Worm (Caenorhabditis elegans): Measurements from ENCODE around the gene mboa-2.

Gene mboa-2

DNA sequence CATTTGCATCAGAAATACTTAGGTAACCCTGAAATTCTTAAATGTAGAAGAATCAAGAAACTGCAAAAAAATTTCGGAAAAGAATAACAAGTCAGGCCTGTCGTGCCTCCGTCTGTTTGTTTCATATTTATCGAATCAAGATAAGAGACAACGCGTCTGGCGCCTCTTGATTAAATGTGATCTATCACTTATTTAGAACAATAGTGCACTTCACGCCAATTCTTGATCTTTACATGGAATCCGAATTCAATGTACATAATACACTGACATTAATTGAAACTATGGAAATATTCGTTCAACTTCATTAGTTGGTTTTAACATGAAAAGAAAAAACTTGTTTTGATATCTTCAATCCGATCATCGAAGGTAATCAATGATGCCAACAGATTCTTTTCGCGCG is at the start of gene mboa-2:
mboa-2 (minus strand) TSS at position 28 of the 400 bp plus-strand sequence.
- TF ChIP-seq nhr-43 (tag; optimal IDR thresholded peaks at IDR 0.05; ENCODE audit: poor library complexity, severe bottlenecking) (peak; percentile 49), nfya-1 (tag; optimal IDR thresholded peaks at IDR 0.05; ENCODE audit: insufficient read depth) (peak; percentile 10), lsy-12 (tag; optimal IDR thresholded peaks at IDR 0.05) (no peak), nhr-25 (tag; optimal IDR thresholded peaks at IDR 0.05) (peak; percentile 54), eor-1 (tag; optimal IDR thresholded peaks at IDR 0.05) (no peak), ceh-82 (tag; optimal IDR thresholded peaks at IDR 0.05) (peak; percentile 22), elt-1 (tag; optimal IDR thresholded peaks at IDR 0.05) (peak; percentile 42), elt-2 (tag; optimal IDR thresholded peaks at IDR 0.05) (peak; percentile 60), pqm-1 (tag; optimal IDR thresholded peaks at IDR 0.05) (peak; percentile 15), tbx-2 (tag; optimal IDR thresholded peaks at IDR 0.05) (no peak), sea-2 (GFP tag; optimal IDR thresholded peaks at IDR 0.05) (no peak), ama-1 (optimal IDR thresholded peaks at IDR 0.05) (peak; percentile 11), ceh-28 (tag; optimal IDR thresholded peaks at IDR 0.05) (peak; percentile 1), mdl-1 (tag; optimal IDR thresholded peaks at IDR 0.05) (no peak)

DNA sequence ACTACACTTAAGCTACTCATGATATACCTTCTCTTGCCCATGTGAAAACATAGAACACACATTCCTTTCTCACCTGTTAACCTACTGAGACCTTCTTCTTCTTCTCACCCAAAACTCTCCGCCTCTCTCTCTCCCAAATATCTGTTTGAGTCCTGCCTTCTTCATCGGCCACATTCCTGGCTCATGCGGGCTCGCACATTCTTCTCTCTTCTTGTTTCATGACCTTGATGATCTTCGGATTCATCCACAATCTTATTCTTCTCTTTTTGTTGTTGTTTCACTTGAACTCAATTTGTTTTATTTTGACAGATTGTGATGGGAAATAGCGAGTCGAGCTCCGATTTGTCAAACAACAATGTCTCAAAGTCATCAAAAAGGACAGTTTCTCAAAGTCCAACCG is 49.6 kb upstream of the mboa-2 start, which contains the start of gene T19C4.5:
T19C4.5 (plus strand) TSS at position 308 of the 400 bp plus-strand sequence.
- TF ChIP-seq nhr-25 (tag; optimal IDR thresholded peaks at IDR 0.05) (no peak), ztf-4 (tag; optimal IDR thresholded peaks at IDR 0.05) (no peak), pha-4 (tag; optimal IDR thresholded peaks at IDR 0.05) (no peak), nhr-77 (tag; optimal IDR thresholded peaks at IDR 0.05) (no peak), egl-5 (tag; optimal IDR thresholded peaks at IDR 0.05) (no peak), zag-1 (tag; optimal IDR thresholded peaks at IDR 0.05) (no peak), sea-2 (GFP tag; optimal IDR thresholded peaks at IDR 0.05) (no peak), skn-1 (tag; optimal IDR thresholded peaks at IDR 0.05) (no peak), ceh-82 (tag; optimal IDR thresholded peaks at IDR 0.05) (no peak), tbx-2 (tag; optimal IDR thresholded peaks at IDR 0.05) (no peak), fkh-10 (GFP tag; optimal IDR thresholded peaks at IDR 0.05) (no peak), R02D3.7 (tag; optimal IDR thresholded peaks at IDR 0.05) (no peak)

DNA sequence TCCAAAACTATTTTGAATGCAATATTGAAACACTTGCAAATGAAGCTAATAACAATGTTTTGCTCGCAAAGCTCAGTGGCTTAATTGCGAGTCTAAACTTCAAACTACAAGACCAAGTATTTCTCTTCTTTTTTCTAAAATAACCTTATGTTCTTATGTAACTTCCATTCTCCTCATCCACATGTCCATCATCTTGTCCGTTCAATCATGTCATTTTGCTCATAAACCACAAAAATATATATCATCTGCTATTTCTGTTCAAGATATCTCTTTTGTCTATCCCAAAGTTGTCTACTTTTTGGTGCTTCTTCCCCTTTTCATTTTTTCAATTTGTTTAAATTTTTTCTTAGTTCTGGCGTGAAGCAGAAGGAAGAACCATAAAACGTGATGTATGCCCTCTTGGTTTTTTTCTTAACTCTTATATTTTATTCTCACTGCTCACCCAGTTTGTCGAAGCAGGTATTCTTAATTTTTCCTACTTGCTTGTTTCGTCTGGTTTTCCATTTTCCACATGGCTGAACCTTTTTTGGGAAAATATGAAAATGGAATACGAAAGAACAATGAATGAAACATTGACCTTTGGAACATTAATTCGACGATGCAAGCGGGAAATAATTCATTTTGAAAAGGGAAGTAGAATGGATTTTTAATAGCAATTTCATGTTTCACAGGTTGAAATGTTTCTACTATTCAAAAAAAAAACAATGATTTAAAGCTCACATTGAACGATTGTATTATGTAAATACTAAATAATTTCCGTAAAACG is 48.5 kb upstream of the mboa-2 start:
- TF ChIP-seq nhr-12 (tag; optimal IDR thresholded peaks at IDR 0.05): no peak
- TF ChIP-seq nhr-237 (tag; optimal IDR thresholded peaks at IDR 0.05): no peak
- no peak for TF ChIP-seq mdl-1 (tag; optimal IDR thresholded peaks at IDR 0.05)
- TF ChIP-seq egl-5 (tag; optimal IDR thresholded peaks at IDR 0.05): no peak
- no peak for TF ChIP-seq zag-1 (tag; optimal IDR thresholded peaks at IDR 0.05)
- TF ChIP-seq lin-15B (tag; optimal IDR thresholded peaks at IDR 0.05): no peak
- no peak for TF ChIP-seq ZK546.5 (tag; optimal IDR thresholded peaks at IDR 0.05)
- no peak for TF ChIP-seq pqm-1 (tag; optimal IDR thresholded peaks at IDR 0.05)
- no peak for TF ChIP-seq R02D3.7 (tag; optimal IDR thresholded peaks at IDR 0.05)
- TF ChIP-seq nhr-77 (tag; optimal IDR thresholded peaks at IDR 0.05): no peak
- TF ChIP-seq snpc-4 (tag; optimal IDR thresholded peaks at IDR 0.05): no peak
- TF ChIP-seq ceh-82 (tag; optimal IDR thresholded peaks at IDR 0.05): no peak
- TF ChIP-seq ceh-28 (tag; optimal IDR thresholded peaks at IDR 0.05): no peak

DNA sequence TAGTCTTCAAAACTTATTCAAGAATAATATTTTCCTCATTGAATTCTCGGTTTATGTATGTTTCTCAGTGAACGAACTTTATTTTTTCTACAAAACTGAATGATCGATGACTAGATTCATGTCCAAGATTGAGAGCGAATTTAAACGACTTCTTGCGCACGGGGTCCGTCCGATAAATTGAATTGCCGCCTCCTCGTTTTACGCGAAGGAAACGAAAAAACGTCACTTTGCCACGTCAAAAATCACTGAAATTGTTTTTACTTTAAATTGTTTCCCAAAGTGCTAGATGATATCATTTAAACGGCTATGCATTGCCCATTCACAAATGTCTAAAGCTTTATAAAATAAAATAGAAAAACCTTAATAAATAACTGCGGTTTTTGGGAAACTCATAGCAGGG is 45.5 kb upstream of the mboa-2 start:
- peak; percentile 60 for TF ChIP-seq fkh-10 (GFP tag; optimal IDR thresholded peaks at IDR 0.05)
- no peak for TF ChIP-seq nhr-76 (tag; optimal IDR thresholded peaks at IDR 0.05)
- TF ChIP-seq nhr-43 (tag; optimal IDR thresholded peaks at IDR 0.05; ENCODE audit: poor library complexity, severe bottlenecking): no peak
- no peak for TF ChIP-seq ztf-11 (tag; optimal IDR thresholded peaks at IDR 0.05)

DNA sequence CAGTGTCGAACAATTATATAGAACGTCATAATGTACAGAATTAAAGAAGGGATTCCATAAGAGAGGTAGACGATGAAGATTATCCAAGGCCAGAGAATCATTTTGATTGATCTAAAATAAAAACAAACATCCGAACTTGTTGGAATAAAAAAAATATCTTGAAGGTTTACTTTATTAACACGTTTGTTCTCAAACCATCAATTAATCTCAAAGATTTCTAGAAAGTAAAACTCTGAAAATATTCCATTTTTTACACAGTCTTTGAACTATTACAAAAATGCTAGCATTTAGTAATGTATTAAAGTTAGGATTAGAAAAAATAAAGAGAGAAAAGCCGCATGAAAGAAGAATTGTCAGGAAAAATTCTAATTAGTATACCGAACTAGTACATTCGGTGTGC is 42.2 kb upstream of the mboa-2 start, which contains the start of gene srg-40:
srg-40 (minus strand) TSS at position 101 of the 400 bp plus-strand sequence.
- TF ChIP-seq snpc-4 (tag; optimal IDR thresholded peaks at IDR 0.05) (no peak), hmg-11 (tag; optimal IDR thresholded peaks at IDR 0.05) (no peak), lin-15B (tag; optimal IDR thresholded peaks at IDR 0.05) (no peak), lsy-12 (tag; optimal IDR thresholded peaks at IDR 0.05) (no peak), ztf-4 (tag; optimal IDR thresholded peaks at IDR 0.05) (no peak), nhr-237 (tag; optimal IDR thresholded peaks at IDR 0.05) (no peak), zag-1 (tag; optimal IDR thresholded peaks at IDR 0.05) (no peak), egl-27 (tag; optimal IDR thresholded peaks at IDR 0.05) (no peak), nhr-12 (tag; optimal IDR thresholded peaks at IDR 0.05) (no peak), fos-1 (tag; optimal IDR thresholded peaks at IDR 0.05) (no peak), unc-39 (tag; optimal IDR thresholded peaks at IDR 0.05) (no peak), nhr-11 (tag; optimal IDR thresholded peaks at IDR 0.05) (no peak), aly-2 (tag; optimal IDR thresholded peaks at IDR 0.05) (no peak), eor-1 (tag; optimal IDR thresholded peaks at IDR 0.05) (no peak), unc-62 (GFP tag; optimal IDR thresholded peaks at IDR 0.05) (no peak), ceh-28 (tag; optimal IDR thresholded peaks at IDR 0.05) (no peak), daf-12 (tag; optimal IDR thresholded peaks at IDR 0.05) (no peak), nhr-77 (tag; optimal IDR thresholded peaks at IDR 0.05) (no peak), nhr-43 (tag; optimal IDR thresholded peaks at IDR 0.05; ENCODE audit: poor library complexity, severe bottlenecking) (no peak), elt-2 (tag; optimal IDR thresholded peaks at IDR 0.05) (no peak)
